Worm (Caenorhabditis elegans): ENCODE data around the gene dod-20.

DNA sequence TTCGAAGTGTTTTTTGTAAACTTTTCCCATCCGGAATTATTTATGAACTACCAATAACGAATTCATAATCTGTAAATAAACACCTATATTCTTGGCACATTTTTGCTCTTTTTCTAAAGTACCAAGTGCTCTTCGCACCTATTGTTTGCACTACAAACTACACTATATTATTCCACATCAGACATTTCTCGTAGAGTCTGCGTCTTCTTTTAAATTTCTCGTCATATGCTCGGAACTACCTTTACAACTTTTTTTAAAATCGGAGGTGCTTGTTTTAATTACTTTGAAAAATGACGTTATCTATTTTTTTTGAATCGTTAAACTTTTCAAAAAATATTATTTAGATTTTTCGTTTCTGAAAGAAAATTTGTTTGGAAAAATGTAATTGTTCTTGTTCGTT lies 42.6 kb downstream of the dod-20 start, which contains the start of gene nhr-201:
- TF ChIP-seq unc-62 (GFP tag; optimal IDR thresholded peaks at IDR 0.05) (no peak), R02D3.7 (tag; optimal IDR thresholded peaks at IDR 0.05) (no peak), aly-2 (tag; optimal IDR thresholded peaks at IDR 0.05) (no peak), elt-1 (tag; optimal IDR thresholded peaks at IDR 0.05) (no peak), sma-9 (GFP tag; optimal IDR thresholded peaks at IDR 0.05) (peak; percentile 44), sma-9 (tag; optimal IDR thresholded peaks at IDR 0.05) (no peak), nhr-21 (tag; optimal IDR thresholded peaks at IDR 0.05) (no peak), elt-3 (tag; optimal IDR thresholded peaks at IDR 0.05) (no peak), nhr-12 (tag; optimal IDR thresholded peaks at IDR 0.05) (no peak)

All from whole organism, L2 larva.